Worm (Caenorhabditis elegans): ENCODE measurements around the gene Y54G2A.73.

The Y54G2A.73 gene

ce11 chrIV:2969399-2969990 lies 39.2 kb downstream of the Y54G2A.73 start, which contains the start of gene Y54G2A.57:
Gene Y54G2A.57 (plus strand): TSS chrIV:2969940.
- TF ChIP-seq set-16 (GFP tag; IDR thresholded peaks at IDR 0.05) (peak; percentile 69), egl-43 (GFP tag; IDR thresholded peaks at IDR 0.05) (0 out of 2 replicates have a peak, but pooled peaks have one; percentile 23), T20F7.1 (GFP tag; optimal IDR thresholded peaks at IDR 0.05) (no peak), unc-62 (GFP tag; optimal IDR thresholded peaks at IDR 0.05 in 1 of 2) (peak in 1 of 2 experiments; percentile 29), unc-62 (tag; optimal IDR thresholded peaks at IDR 0.05) (no peak)

ce11 chrIV:2966884-2967283 lies 41.8 kb downstream of the Y54G2A.73 start:
- 0 out of 2 replicates have a peak, but pooled peaks have one; percentile 33 for TF ChIP-seq D1046.2 (GFP tag; IDR thresholded peaks at IDR 0.05)
- peak; percentile 80 for TF ChIP-seq set-16 (GFP tag; IDR thresholded peaks at IDR 0.05)
- TF ChIP-seq zag-1 (tag; optimal IDR thresholded peaks at IDR 0.05) = no peak

- TF ChIP-seq set-16 (GFP tag; IDR thresholded peaks at IDR 0.05) (peak; percentile 86), unc-62 (GFP tag; optimal IDR thresholded peaks at IDR 0.05 in 1 of 2) (peak in 1 of 2 experiments; percentile 29), unc-62 (tag; optimal IDR thresholded peaks at IDR 0.05) (no peak), fkh-10 (GFP tag; optimal IDR thresholded peaks at IDR 0.05) (no peak), arid-1 (GFP tag; conservative IDR thresholded peaks at IDR 0.05) (no peak)
Measured at ce11 chrIV:2960242-2960641, 48.5 kb downstream of the Y54G2A.73 start.

- no peak for TF ChIP-seq mes-2 (tag; optimal IDR thresholded peaks at IDR 0.05; ENCODE audit: poor library complexity, severe bottlenecking)
- TF ChIP-seq aha-1 (tag) = peak; percentile 63
- no peak for TF ChIP-seq hmg-1.1 (GFP tag; IDR thresholded peaks at IDR 0.05)
Measured at ce11 chrIV:2959798-2960197, 48.9 kb downstream of the Y54G2A.73 start, which contains the start of gene ser-6. Gene ser-6 (plus strand): TSS chrIV:2960098.
